Worm (Caenorhabditis elegans) whole organism, L3 larva: Measurements from ENCODE around the gene Y57G11C.42.

Experiments used
- R02D3.7 ChIP-seq: fragments of 150-350 bp; optimal IDR thresholded peaks from 2 replicates; lab custom pipeline; 2014; ENCODE audit warnings: missing biosample characterization, missing genetic modification characterization
- ama-1 ChIP-seq: fragments of 150-350 bp; optimal IDR thresholded peaks from 2 replicates; lab custom pipeline; 2018
- ceh-16 ChIP-seq: sonication (generic microtip); optimal IDR thresholded peaks from 2 replicates; lab custom pipeline; 2017; ENCODE audit warnings: missing biosample characterization, missing genetic modification characterization
- elt-3 ChIP-seq, 3 experiments: fragments of 150-350 bp in 1 of 3; sonication (generic microtip) in 2 of 3; optimal IDR thresholded peaks; 2 replicates in 2 of 3; 4 replicates in 1 of 3; lab custom pipeline; 2014 to 2017; ENCODE audit warnings: missing biosample characterization in 3 of 3, missing genetic modification characterization in 3 of 3
- eor-1 ChIP-seq, 2 experiments: fragments of 150-350 bp; optimal IDR thresholded peaks; 2 replicates each; lab custom pipeline; 2014 to 2018; ENCODE audit warnings: missing biosample characterization in 2 of 2, missing genetic modification characterization in 2 of 2
- fos-1 ChIP-seq: fragments of 150-350 bp; optimal IDR thresholded peaks from 2 replicates; lab custom pipeline; 2014; ENCODE audit warnings: missing biosample characterization, missing genetic modification characterization
- lin-39 ChIP-seq: fragments of 150-350 bp; optimal IDR thresholded peaks from 2 replicates; lab custom pipeline; 2018; ENCODE audit warnings: missing biosample characterization, missing genetic modification reagents, missing genetic modification characterization
- nhr-237 ChIP-seq: fragments of 150-350 bp; optimal IDR thresholded peaks from 2 replicates; lab custom pipeline; 2014; ENCODE audit warnings: missing biosample characterization, missing genetic modification characterization
- nhr-28 ChIP-seq: fragments of 150-350 bp; optimal IDR thresholded peaks from 2 replicates; lab custom pipeline; 2014; ENCODE audit warnings: missing biosample characterization, missing genetic modification characterization
- nhr-76 ChIP-seq: fragments of 150-350 bp; sonication (generic microtip); optimal IDR thresholded peaks from 5 replicates; lab custom pipeline; 2014; ENCODE audit warnings: missing biosample characterization, missing genetic modification characterization
- zag-1 ChIP-seq: fragments of 150-350 bp; optimal IDR thresholded peaks from 2 replicates; lab custom pipeline; 2014; ENCODE audit warnings: missing biosample characterization, missing genetic modification characterization

DNA sequence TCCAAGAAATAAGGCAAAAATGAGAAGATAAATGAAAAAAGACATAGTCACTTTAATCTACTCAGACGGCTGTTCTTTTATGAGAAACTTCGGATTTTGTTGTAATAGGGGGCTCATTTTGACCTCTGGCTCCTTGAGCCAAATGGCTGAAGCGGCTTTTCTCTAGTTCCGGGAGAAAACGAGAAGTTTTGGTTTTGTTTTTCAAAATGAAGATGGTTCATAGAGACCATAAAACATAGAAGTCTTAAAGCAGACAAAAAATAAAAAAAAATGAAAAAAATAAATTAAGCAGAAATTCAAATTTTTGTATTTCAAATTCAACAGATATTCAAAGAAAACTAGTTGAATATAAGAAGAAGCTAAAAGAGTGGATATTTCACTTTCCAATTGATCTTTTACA lies 22.0 kb upstream of the Y57G11C.42 start, which contains the start of gene Y57G11C.41:
- TF ChIP-seq nhr-237 (tag; lab: Kevin White, UChicago) (no peak), ceh-16 (tag; lab: Kevin White, UChicago) (no peak), lin-39 (no peak), eor-1 (tag; optimal IDR thresholded peaks at IDR 0.05; lab: Kevin White, UChicago) (no peak), ama-1 (lab: Kevin White, UChicago) (no peak), zag-1 (no peak), elt-3 (tag; optimal IDR thresholded peaks at IDR 0.05; lab: Kevin White, UChicago) (no peak), fos-1 (no peak), R02D3.7 (tag; lab: Kevin White, UChicago) (no peak), nhr-76 (no peak), nhr-28 (no peak)
